Worm (Caenorhabditis elegans) whole organism, young adult: ENCODE results near the gene W08F4.1.

Experiments used
- ama-1 ChIP-seq, 3 experiments: fragments of 150-350 bp in 1 of 3; sonication (generic microtip) in 2 of 3; optimal IDR thresholded peaks; 2 replicates each; lab custom pipeline; 2014 to 2018; ENCODE audit warnings: missing biosample characterization in 2 of 3, missing genetic modification characterization in 2 of 3, missing genetic modification reagents in 2 of 3
- attf-3 ChIP-seq: fragments of 200-800 bp; sonication (Bioruptor generic); conservative IDR thresholded peaks from 2 replicates; pipeline ENCODE4 v1.3.6; 2022; ENCODE audit warnings: missing genetic modification reagents, missing genetic modification characterization, missing compliant biosample characterization
- ceh-100 ChIP-seq: fragments of 200-800 bp; sonication (Bioruptor generic); IDR thresholded peaks from 2 replicates; pipeline ENCODE4 v1.3.6; 2022; ENCODE audit warnings: missing genetic modification reagents, missing genetic modification characterization, missing compliant biosample characterization
- fkh-3 ChIP-seq: sonication (generic microtip); optimal IDR thresholded peaks from 2 replicates; lab custom pipeline; 2016; ENCODE audit warnings: mild to moderate bottlenecking, missing genetic modification characterization, missing compliant biosample characterization
- lsl-1 ChIP-seq: fragments of 200-800 bp; sonication (Bioruptor generic); optimal IDR thresholded peaks from 2 replicates; lab custom pipeline; 2018; ENCODE audit warnings: mild to moderate bottlenecking, missing genetic modification characterization, moderate library complexity, missing compliant biosample characterization
- pha-4 ChIP-seq: fragments of 150-350 bp; sonication (generic microtip); optimal IDR thresholded peaks from 2 replicates; lab custom pipeline; 2014; ENCODE audit warnings: missing biosample characterization, missing genetic modification reagents, missing genetic modification characterization

- TF ChIP-seq attf-3 (GFP tag; lab: Robert Waterston, UW) (no peak), lsl-1 (GFP tag; lab: Kevin White, UChicago) (no peak), pha-4 (tag; lab: Kevin White, UChicago) (no peak), ceh-100 (no peak), ama-1 (optimal IDR thresholded peaks at IDR 0.05; lab: Kevin White, UChicago) (no peak), ama-1 (GFP tag; optimal IDR thresholded peaks at IDR 0.05; lab: Kevin White, UChicago) (no peak), fkh-3 (tag; lab: Kevin White, UChicago) (no peak)
Observed at ce11 chrII:555371-555770, 38.0 kb upstream of the W08F4.1 start.
